Fruit fly (Drosophila melanogaster) whole organism, embryonic: ENCODE results near the gene CG12194.

Experiments used
- B-H2 ChIP-seq: fragments of 200-800 bp; sonication (Bioruptor generic); optimal IDR thresholded peaks from 2 replicates; lab custom pipeline; 2018; ENCODE audit warnings: missing biosample characterization, mild to moderate bottlenecking, missing genetic modification characterization
- CG11456 ChIP-seq: fragments of 200-800 bp; sonication (Bioruptor generic); IDR thresholded peaks from 3 replicates; pipeline ENCODE4 v1.3.6; 2022; ENCODE audit warnings: missing biosample characterization, missing genetic modification characterization
- CG12299 ChIP-seq: fragments of 200-800 bp; sonication (Bioruptor generic); optimal IDR thresholded peaks from 2 replicates; lab custom pipeline; 2018; ENCODE audit warnings: missing biosample characterization, mild to moderate bottlenecking, missing genetic modification characterization
- CG1233 ChIP-seq: fragments of 200-800 bp; sonication (Bioruptor generic); optimal IDR thresholded peaks from 4 replicates; lab custom pipeline; 2018; ENCODE audit warnings: missing biosample characterization, mild to moderate bottlenecking, missing genetic modification characterization
- CG12391 ChIP-seq: fragments of 200-800 bp; sonication (Bioruptor generic); optimal IDR thresholded peaks from 3 replicates; lab custom pipeline; 2018; ENCODE audit warnings: missing biosample characterization, mild to moderate bottlenecking, missing genetic modification characterization, moderate library complexity
- CG1647 ChIP-seq: fragments of 200-800 bp; sonication (Bioruptor generic); optimal IDR thresholded peaks from 3 replicates; lab custom pipeline; 2016; ENCODE audit warnings: missing biosample characterization, missing genetic modification characterization
- CG17568 ChIP-seq: fragments of 200-800 bp; sonication (Bioruptor generic); optimal IDR thresholded peaks from 2 replicates; lab custom pipeline; 2018; ENCODE audit warnings: missing biosample characterization, mild to moderate bottlenecking, missing genetic modification characterization, moderate library complexity
- CG17612 ChIP-seq: fragments of 200-800 bp; sonication (Bioruptor generic); IDR thresholded peaks from 2 replicates; pipeline ENCODE4 v1.3.6; 2022; ENCODE audit warnings: missing biosample characterization, missing genetic modification characterization
- CG1832 ChIP-seq: fragments of 200-800 bp; sonication (Bioruptor generic); optimal IDR thresholded peaks from 2 replicates; lab custom pipeline; 2017; ENCODE audit warnings: missing biosample characterization, mild to moderate bottlenecking, missing genetic modification characterization, inconsistent platforms
- CG2678 ChIP-seq: fragments of 200-800 bp; sonication (Bioruptor generic); optimal IDR thresholded peaks from 3 replicates; lab custom pipeline; 2019; ENCODE audit warnings: missing biosample characterization, mild to moderate bottlenecking, missing genetic modification characterization, moderate library complexity
- CG3407 ChIP-seq: fragments of 200-800 bp; sonication (Bioruptor generic); optimal IDR thresholded peaks from 2 replicates; lab custom pipeline; 2018; ENCODE audit warnings: missing biosample characterization, mild to moderate bottlenecking, missing genetic modification characterization
- CG3838 ChIP-seq: fragments of 200-800 bp; sonication (Bioruptor generic); optimal IDR thresholded peaks from 3 replicates; lab custom pipeline; 2016; ENCODE audit warnings: missing biosample characterization, missing genetic modification characterization
- CG42726 ChIP-seq: fragments of 200-800 bp; sonication (Bioruptor generic); IDR thresholded peaks from 2 replicates; pipeline ENCODE4 v1.3.6; 2022; ENCODE audit warnings: missing biosample characterization, missing genetic modification characterization; ENCODE audit not compliant: partially characterized antibody
- CG4617 ChIP-seq: fragments of 200-800 bp; sonication (Bioruptor generic); optimal IDR thresholded peaks from 3 replicates; lab custom pipeline; 2016; ENCODE audit warnings: missing biosample characterization, missing genetic modification characterization, borderline replicate concordance
- CG5180 ChIP-seq: fragments of 200-800 bp; sonication (Bioruptor generic); optimal IDR thresholded peaks from 3 replicates; lab custom pipeline; 2017; ENCODE audit warnings: missing biosample characterization, missing genetic modification characterization, mild to moderate bottlenecking, moderate library complexity, missing genetic modification reagents
- CG6683 ChIP-seq: fragments of 200-800 bp; sonication (Bioruptor generic); optimal IDR thresholded peaks from 2 replicates; lab custom pipeline; 2017; ENCODE audit warnings: missing biosample characterization, mild to moderate bottlenecking, missing genetic modification characterization, missing genetic modification reagents
- CG6813 ChIP-seq: fragments of 200-800 bp; sonication (Bioruptor generic); optimal IDR thresholded peaks from 2 replicates; lab custom pipeline; 2017; ENCODE audit warnings: missing biosample characterization, missing genetic modification characterization, mild to moderate bottlenecking, moderate library complexity, missing genetic modification reagents
- CG7745 ChIP-seq: fragments of 200-800 bp; sonication (Bioruptor generic); optimal IDR thresholded peaks from 2 replicates; lab custom pipeline; 2018; ENCODE audit warnings: missing biosample characterization, mild to moderate bottlenecking, missing genetic modification characterization, moderate library complexity
- CG8765 ChIP-seq: fragments of 200-800 bp; sonication (Bioruptor generic); IDR thresholded peaks from 2 replicates; pipeline ENCODE4 v1.3.6; 2022; ENCODE audit warnings: missing biosample characterization, missing genetic modification characterization
- Chrac-16 ChIP-seq: fragments of 200-800 bp; sonication (Bioruptor generic); optimal IDR thresholded peaks from 3 replicates; lab custom pipeline; 2016; ENCODE audit warnings: missing biosample characterization, missing genetic modification characterization
- CkIIα-i1 ChIP-seq: fragments of 200-800 bp; sonication (Bioruptor generic); IDR thresholded peaks from 2 replicates; pipeline ENCODE4 v1.3.6; 2022; ENCODE audit warnings: missing biosample characterization, missing genetic modification characterization
- Dek ChIP-seq: fragments of 200-800 bp; sonication (Bioruptor generic); optimal IDR thresholded peaks from 3 replicates; lab custom pipeline; 2019; ENCODE audit warnings: missing biosample characterization, mild to moderate bottlenecking, missing genetic modification characterization, moderate library complexity
- Dref ChIP-seq: fragments of 200-800 bp; sonication (Bioruptor generic); IDR thresholded peaks from 2 replicates; pipeline ENCODE4 v1.3.6; 2022; ENCODE audit warnings: missing biosample characterization, missing genetic modification characterization
- Elba2 ChIP-seq: fragments of 200-800 bp; sonication (Bioruptor generic); optimal IDR thresholded peaks from 3 replicates; lab custom pipeline; 2016; ENCODE audit warnings: missing biosample characterization, missing genetic modification characterization
- Max ChIP-seq: fragments of 200-800 bp; sonication (Bioruptor generic); optimal IDR thresholded peaks from 2 replicates; lab custom pipeline; 2016; ENCODE audit warnings: missing biosample characterization, mild to moderate bottlenecking, missing genetic modification characterization
- Rx ChIP-seq: fragments of 200-800 bp; sonication (Bioruptor generic); IDR thresholded peaks from 2 replicates; pipeline ENCODE4 v1.3.6; 2022; ENCODE audit warnings: missing biosample characterization, missing genetic modification characterization
- Scr ChIP-seq: fragments of 200-800 bp; sonication (Bioruptor generic); IDR thresholded peaks from 2 replicates; pipeline ENCODE4 v1.3.6; 2022; ENCODE audit warnings: missing biosample characterization, missing genetic modification characterization; ENCODE audit not compliant: partially characterized antibody
- bowl ChIP-seq: fragments of 200-800 bp; sonication (Bioruptor generic); IDR thresholded peaks from 2 replicates; pipeline ENCODE4 v1.3.6; 2022; ENCODE audit warnings: missing biosample characterization, missing genetic modification characterization
- chm ChIP-seq: fragments of 200-800 bp; sonication (Bioruptor generic); IDR thresholded peaks from 2 replicates; pipeline ENCODE4 v1.3.6; 2022; ENCODE audit warnings: missing biosample characterization, missing genetic modification characterization
- crc ChIP-seq: fragments of 200-800 bp; sonication (Bioruptor generic); optimal IDR thresholded peaks from 2 replicates; lab custom pipeline; 2016; ENCODE audit warnings: missing biosample characterization, missing genetic modification characterization
- dysf ChIP-seq: fragments of 200-800 bp; sonication (Bioruptor generic); IDR thresholded peaks from 3 replicates; pipeline ENCODE4 v1.3.6; 2022; ENCODE audit warnings: missing biosample characterization, missing genetic modification characterization
- ems ChIP-seq: fragments of 200-800 bp; sonication (Bioruptor generic); optimal IDR thresholded peaks from 3 replicates; lab custom pipeline; 2016; ENCODE audit warnings: missing biosample characterization, missing genetic modification characterization
- fru ChIP-seq: fragments of >200 bp; optimal IDR thresholded peaks from 2 replicates; lab custom pipeline; 2017
- gfzf ChIP-seq: fragments of 200-800 bp; sonication (Bioruptor generic); optimal IDR thresholded peaks from 2 replicates; lab custom pipeline; 2016; ENCODE audit warnings: missing biosample characterization, mild to moderate bottlenecking, missing genetic modification characterization, moderate library complexity
- grn ChIP-seq: fragments of 200-800 bp; sonication (Bioruptor generic); optimal IDR thresholded peaks from 3 replicates; lab custom pipeline; 2017; ENCODE audit warnings: missing biosample characterization, missing genetic modification characterization
- gsb ChIP-seq: fragments of 200-800 bp; sonication (Bioruptor generic); IDR thresholded peaks from 2 replicates; pipeline ENCODE4 v1.3.6; 2022; ENCODE audit warnings: missing biosample characterization, missing genetic modification characterization
- gsb-n ChIP-seq: fragments of 200-800 bp; sonication (Bioruptor generic); optimal IDR thresholded peaks from 3 replicates; lab custom pipeline; 2018; ENCODE audit warnings: missing biosample characterization, mild to moderate bottlenecking, missing genetic modification characterization
- ind ChIP-seq: fragments of 200-800 bp; sonication (Bioruptor generic); optimal IDR thresholded peaks from 3 replicates; lab custom pipeline; 2016; ENCODE audit warnings: missing biosample characterization, missing genetic modification characterization
- kah ChIP-seq: fragments of 200-800 bp; sonication (Bioruptor generic); optimal IDR thresholded peaks from 2 replicates; lab custom pipeline; 2018; ENCODE audit warnings: missing biosample characterization, mild to moderate bottlenecking, missing genetic modification characterization
- onecut ChIP-seq: fragments of 200-800 bp; sonication (Bioruptor generic); IDR thresholded peaks from 2 replicates; pipeline ENCODE4 v1.3.6; 2022; ENCODE audit warnings: missing biosample characterization, missing genetic modification characterization
- ranshi ChIP-seq: fragments of 200-800 bp; sonication (Bioruptor generic); IDR thresholded peaks from 2 replicates; pipeline ENCODE4 v1.3.6; 2022; ENCODE audit warnings: missing biosample characterization, missing genetic modification characterization
- repo ChIP-seq: fragments of 200-800 bp; sonication (Bioruptor generic); optimal IDR thresholded peaks from 2 replicates; lab custom pipeline; 2016; ENCODE audit warnings: missing biosample characterization, missing genetic modification characterization
- sens-2 ChIP-seq: fragments of 200-800 bp; sonication (Bioruptor generic); IDR thresholded peaks from 2 replicates; pipeline ENCODE4 v1.3.6; 2022; ENCODE audit warnings: missing biosample characterization, missing genetic modification characterization
- sim ChIP-seq: fragments of 200-800 bp; sonication (Bioruptor generic); IDR thresholded peaks from 2 replicates; pipeline ENCODE4 v1.3.6; 2022; ENCODE audit warnings: missing biosample characterization, missing genetic modification characterization
- so ChIP-seq: fragments of 200-800 bp; sonication (Bioruptor generic); IDR thresholded peaks from 3 replicates; pipeline ENCODE4 v1.3.6; 2022; ENCODE audit warnings: missing biosample characterization, missing genetic modification characterization
- sug ChIP-seq: fragments of 200-800 bp; optimal IDR thresholded peaks from 2 replicates; lab custom pipeline; 2019; ENCODE audit warnings: missing biosample characterization, mild to moderate bottlenecking, missing genetic modification characterization, moderate library complexity
- vfl ChIP-seq: fragments of 200-800 bp; sonication (Bioruptor generic); optimal IDR thresholded peaks from 2 replicates; lab custom pipeline; 2016; ENCODE audit warnings: missing biosample characterization, missing genetic modification characterization
- vnd ChIP-seq: fragments of 200-800 bp; sonication (Bioruptor generic); IDR thresholded peaks from 3 replicates; pipeline ENCODE4 v1.3.6; 2022; ENCODE audit warnings: missing biosample characterization, missing genetic modification characterization; ENCODE audit not compliant: partially characterized antibody
- wek ChIP-seq: fragments of 200-800 bp; sonication (Bioruptor generic); optimal IDR thresholded peaks from 3 replicates; lab custom pipeline; 2018; ENCODE audit warnings: missing biosample characterization, mild to moderate bottlenecking, missing genetic modification characterization, moderate library complexity
- zfh1 ChIP-seq: fragments of 200-800 bp; sonication (Bioruptor generic); IDR thresholded peaks from 3 replicates; pipeline ENCODE4 v1.3.6; 2022; ENCODE audit warnings: missing biosample characterization, missing genetic modification characterization
- zfh2 ChIP-seq: fragments of 200-800 bp; sonication (Bioruptor generic); optimal IDR thresholded peaks from 2 replicates; lab custom pipeline; 2016; ENCODE audit warnings: missing biosample characterization, missing genetic modification characterization

CG12194 gene

DNA sequence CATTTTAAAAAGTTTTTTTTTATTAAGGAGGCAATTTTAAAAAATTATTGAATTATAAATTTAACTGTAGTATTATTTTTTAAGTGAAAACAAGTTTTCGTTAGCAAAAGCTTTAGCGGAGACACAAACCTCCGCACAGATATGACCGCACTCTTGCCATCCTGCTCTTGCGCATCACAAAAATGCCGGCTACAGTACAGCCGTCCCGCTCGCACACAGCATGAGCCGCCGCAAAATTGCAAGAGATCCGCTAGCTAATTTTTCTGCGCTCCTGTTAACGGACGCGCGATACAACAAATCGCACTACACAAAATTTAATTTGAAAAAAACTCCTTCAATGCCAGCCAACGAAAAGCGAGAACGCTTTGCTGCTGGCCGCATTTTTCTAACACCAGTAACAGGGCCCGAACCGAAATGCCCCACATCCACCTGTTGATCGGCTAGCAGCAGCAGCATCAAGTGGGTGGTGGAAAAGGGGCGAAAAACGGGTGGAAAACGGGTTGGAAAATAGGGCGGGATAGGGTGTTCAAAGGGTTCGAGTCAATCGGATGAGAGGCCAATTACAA is 28.0 kb upstream of the CG12194 start (continued):
- TF ChIP-seq vnd (GFP tag; lab: Robert Waterston, UW) (no peak), ind (GFP tag; lab: Kevin White, UChicago) (no peak), CG1233 (no peak), Scr (peak; percentile 51), sim (GFP tag; lab: Robert Waterston, UW) (no peak), crc (GFP tag; lab: Kevin White, UChicago) (no peak), CG6813 (GFP tag; lab: Kevin White, UChicago) (peak; percentile 13), sens-2 (peak; percentile 44; the same call in 1 of the 2 replicates), zfh1 (GFP tag; lab: Robert Waterston, UW) (peak; percentile 8; the same call in 1 of the 3 replicates), Dref (GFP tag; lab: Robert Waterston, UW) (no peak), CG12299 (tag; lab: Kevin White, UChicago) (peak; percentile 59), gfzf (GFP tag; lab: Kevin White, UChicago) (no peak), CG6683 (GFP tag; lab: Kevin White, UChicago) (no peak), Dek (tag; lab: Kevin White, UChicago) (peak; percentile 60), dysf (GFP tag; lab: Robert Waterston, UW) (peak; percentile 49; the same call in 1 of the 3 replicates), repo (GFP tag; lab: Kevin White, UChicago) (no peak), wek (GFP tag; lab: Kevin White, UChicago) (no peak), bowl (GFP tag; lab: Robert Waterston, UW) (no peak), Elba2 (GFP tag; lab: Kevin White, UChicago) (no peak), chm (GFP tag; lab: Robert Waterston, UW) (peak; percentile 71; the same call in 1 of the 2 replicates), kah (GFP tag; lab: Kevin White, UChicago) (peak; percentile 99), CG11456 (GFP tag; lab: Robert Waterston, UW) (no peak), onecut (GFP tag; lab: Robert Waterston, UW) (no peak; the same call in 1 of the 2 replicates), sug (tag; lab: Kevin White, UChicago) (peak; percentile 72), zfh2 (GFP tag; lab: Kevin White, UChicago) (peak; percentile 12), CG1647 (GFP tag; lab: Kevin White, UChicago) (peak; percentile 13), gsb (no peak), CG1832 (GFP tag; lab: Kevin White, UChicago) (peak; percentile 97), Max (GFP tag; lab: Kevin White, UChicago) (peak; percentile 64), CG3838 (GFP tag; lab: Kevin White, UChicago) (no peak), grn (GFP tag; lab: Kevin White, UChicago) (no peak), fru (lab: Kevin White, UChicago) (no peak), Chrac-16 (GFP tag; lab: Kevin White, UChicago) (peak; percentile 25), CG42726 (GFP tag; lab: Robert Waterston, UW) (peak; percentile 74), CG17568 (no peak), CG12391 (tag; lab: Kevin White, UChicago) (peak; percentile 69), vfl (GFP tag; lab: Kevin White, UChicago) (peak; percentile 56), CG7745 (tag; lab: Kevin White, UChicago) (peak; percentile 67), CG3407 (GFP tag; lab: Kevin White, UChicago) (no peak), gsb-n (tag; lab: Kevin White, UChicago) (peak; percentile 24), CG5180 (GFP tag; lab: Kevin White, UChicago) (no peak), CG2678 (tag; lab: Kevin White, UChicago) (peak; percentile 29), ranshi (peak; percentile 42; the same call in 1 of the 2 replicates), B-H2 (GFP tag; lab: Kevin White, UChicago) (peak; percentile 71), CkIIα-i1 (no peak), ems (GFP tag; lab: Kevin White, UChicago) (peak; percentile 23), CG8765 (GFP tag; lab: Robert Waterston, UW) (no peak), CG4617 (GFP tag; lab: Kevin White, UChicago) (no peak), CG17612 (GFP tag; lab: Robert Waterston, UW) (no peak), so (GFP tag; lab: Robert Waterston, UW) (no peak), Rx (GFP tag; lab: Robert Waterston, UW) (no peak)
